Worm (Caenorhabditis elegans) whole organism, L3 larva: Measurements from ENCODE around the gene R08D7.5.
A peak's percentile ranks its signal among the peaks of the same experiment; 100 is the strongest.

ENCODE experiments used
- ama-1 ChIP-seq: fragments of 150-350 bp; optimal IDR thresholded peaks from 2 replicates; lab custom pipeline; 2018
- elt-3 ChIP-seq, 3 experiments: fragments of 150-350 bp in 1 of 3; sonication (generic microtip) in 2 of 3; optimal IDR thresholded peaks; 2 replicates in 2 of 3; 4 replicates in 1 of 3; lab custom pipeline; 2014 to 2017; ENCODE audit warnings: missing biosample characterization in 3 of 3, missing genetic modification characterization in 3 of 3
- nhr-12 ChIP-seq: fragments of 150-350 bp; optimal IDR thresholded peaks from 2 replicates; lab custom pipeline; 2014; ENCODE audit warnings: missing biosample characterization, missing genetic modification characterization
- nhr-76 ChIP-seq: fragments of 150-350 bp; sonication (generic microtip); optimal IDR thresholded peaks from 5 replicates; lab custom pipeline; 2014; ENCODE audit warnings: missing biosample characterization, missing genetic modification characterization
- ztf-11 ChIP-seq: fragments of 150-350 bp; optimal IDR thresholded peaks from 2 replicates; lab custom pipeline; 2014; ENCODE audit warnings: missing biosample characterization, missing genetic modification characterization

DNA sequence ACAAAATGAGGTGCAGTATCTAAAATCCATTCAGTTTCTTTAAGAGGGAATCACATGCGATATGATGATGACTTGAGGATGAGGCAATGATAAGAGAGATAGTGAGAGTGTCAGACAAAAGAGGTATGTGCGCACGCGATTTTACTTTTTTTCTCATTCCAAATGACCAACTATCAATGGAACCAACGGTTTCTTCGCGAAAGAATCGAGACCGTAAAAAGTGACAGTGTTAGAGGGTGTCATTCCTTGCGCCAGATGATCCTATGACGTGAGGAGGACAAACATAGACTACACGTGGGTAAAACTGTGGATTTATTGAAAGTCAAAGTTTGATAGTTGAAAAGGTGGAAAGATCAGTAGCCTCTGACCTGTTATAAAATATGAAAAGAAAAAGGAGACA lies 9.9 kb downstream of the R08D7.5 start:
- TF ChIP-seq nhr-76 (tag; lab: Kevin White, UChicago), result no peak
- TF ChIP-seq elt-3 (tag; optimal IDR thresholded peaks at IDR 0.05; lab: Kevin White, UChicago), result peak in 2 of 3 experiments; percentile 36 to 84
- TF ChIP-seq ztf-11, result no peak
- peak; percentile 59 for TF ChIP-seq ama-1 (lab: Kevin White, UChicago)
- TF ChIP-seq nhr-12 (tag; lab: Kevin White, UChicago), result no peak
